Fruit fly (Drosophila melanogaster) whole organism, embryonic: ENCODE measurements around the gene CG11000.

ENCODE experiments used
- ATbp ChIP-seq: fragments of 200-800 bp; sonication (Bioruptor generic); optimal IDR thresholded peaks from 2 replicates; lab custom pipeline; 2017; ENCODE audit warnings: missing biosample characterization, mild to moderate bottlenecking, missing genetic modification characterization, missing genetic modification reagents
- Awh ChIP-seq: fragments of 200-800 bp; sonication (Bioruptor generic); IDR thresholded peaks from 2 replicates; pipeline ENCODE4, ENCODE4 v1.3.6; 2022; ENCODE audit warnings: missing biosample characterization, missing genetic modification characterization
- Bdp1 ChIP-seq: fragments of 200-800 bp; sonication (Bioruptor generic); optimal IDR thresholded peaks from 3 replicates; lab custom pipeline; 2016; ENCODE audit warnings: missing biosample characterization, missing genetic modification characterization
- Blimp-1 ChIP-seq: fragments of 200-800 bp; sonication (Bioruptor generic); optimal IDR thresholded peaks from 3 replicates; lab custom pipeline; 2018; ENCODE audit warnings: missing biosample characterization, missing genetic modification characterization, mild to moderate bottlenecking, moderate library complexity, missing genetic modification reagents
- Bteb2 ChIP-seq: fragments of 200-800 bp; sonication (Bioruptor generic); optimal IDR thresholded peaks from 2 replicates; lab custom pipeline; 2016; ENCODE audit warnings: missing biosample characterization, missing genetic modification characterization
- CG10209 ChIP-seq: fragments of 200-800 bp; sonication (Bioruptor generic); optimal IDR thresholded peaks from 3 replicates; lab custom pipeline; 2017; ENCODE audit warnings: missing biosample characterization, mild to moderate bottlenecking, missing genetic modification characterization, missing genetic modification reagents
- CG10654 ChIP-seq: fragments of 200-800 bp; sonication (Bioruptor generic); optimal IDR thresholded peaks from 2 replicates; lab custom pipeline; 2016; ENCODE audit warnings: missing biosample characterization, missing genetic modification characterization
- CG13775 ChIP-seq: fragments of 200-800 bp; sonication (Bioruptor generic); optimal IDR thresholded peaks from 3 replicates; lab custom pipeline; 2017; ENCODE audit warnings: missing biosample characterization, mild to moderate bottlenecking, missing genetic modification characterization
- CG16813 ChIP-seq: fragments of 200-800 bp; sonication (Bioruptor generic); IDR thresholded peaks from 3 replicates; pipeline ENCODE4 v1.3.6; 2022; ENCODE audit warnings: missing biosample characterization, missing genetic modification characterization; ENCODE audit not compliant: partially characterized antibody
- CG18764 ChIP-seq: fragments of 200-800 bp; sonication (Bioruptor generic); optimal IDR thresholded peaks from 3 replicates; lab custom pipeline; 2016; ENCODE audit warnings: missing biosample characterization, missing genetic modification characterization
- CG2120 ChIP-seq: fragments of 200-800 bp; sonication (Bioruptor generic); optimal IDR thresholded peaks from 3 replicates; lab custom pipeline; 2016; ENCODE audit warnings: missing biosample characterization, missing genetic modification characterization
- CG2712 ChIP-seq: fragments of 200-800 bp; optimal IDR thresholded peaks from 3 replicates; lab custom pipeline; 2019; ENCODE audit warnings: missing biosample characterization, mild to moderate bottlenecking, missing genetic modification characterization, moderate library complexity
- CG30020 ChIP-seq: fragments of 200-800 bp; optimal IDR thresholded peaks from 2 replicates; lab custom pipeline; 2019; ENCODE audit warnings: missing biosample characterization, mild to moderate bottlenecking, missing genetic modification characterization, moderate library complexity
- CG31224 ChIP-seq: fragments of 200-800 bp; sonication (Bioruptor generic); IDR thresholded peaks from 2 replicates; pipeline ENCODE4 v1.3.6; 2022; ENCODE audit warnings: missing biosample characterization, missing genetic modification characterization
- CG4360 ChIP-seq: fragments of 200-800 bp; sonication (Bioruptor generic); IDR thresholded peaks from 2 replicates; pipeline ENCODE4 v1.3.6; 2022; ENCODE audit warnings: missing biosample characterization, missing genetic modification characterization
- CG7372 ChIP-seq: fragments of 200-800 bp; sonication (Bioruptor generic); IDR thresholded peaks from 2 replicates; pipeline ENCODE4 v1.3.6; 2022; ENCODE audit warnings: missing biosample characterization, missing genetic modification characterization
- CG8290 ChIP-seq, 3 experiments: fragments of 200-800 bp; sonication (Bioruptor generic); optimal IDR thresholded peaks; 2 replicates each; lab custom pipeline; 2016 to 2019; ENCODE audit warnings: missing biosample characterization in 3 of 3, missing genetic modification characterization in 3 of 3, mild to moderate bottlenecking in 2 of 3, moderate library complexity in 1 of 3
- CHES-1-like ChIP-seq: fragments of 200-800 bp; sonication (Bioruptor generic); optimal IDR thresholded peaks from 2 replicates; lab custom pipeline; 2016; ENCODE audit warnings: missing biosample characterization, missing genetic modification characterization
- CoRest ChIP-seq: fragments of 200-800 bp; sonication (Bioruptor generic); optimal IDR thresholded peaks from 3 replicates; lab custom pipeline; 2018; ENCODE audit warnings: missing biosample characterization, mild to moderate bottlenecking, missing genetic modification characterization, moderate library complexity
- Ets97D ChIP-seq: fragments of 200-800 bp; sonication (Bioruptor generic); optimal IDR thresholded peaks from 3 replicates; lab custom pipeline; 2016; ENCODE audit warnings: missing biosample characterization, missing genetic modification characterization
- HLH54F ChIP-seq: fragments of 200-800 bp; sonication (Bioruptor generic); optimal IDR thresholded peaks from 3 replicates; lab custom pipeline; 2016; ENCODE audit warnings: missing biosample characterization, missing genetic modification characterization
- Hmr ChIP-seq: fragments of 200-800 bp; sonication (Bioruptor generic); optimal IDR thresholded peaks from 3 replicates; lab custom pipeline; 2017; ENCODE audit warnings: mild to moderate bottlenecking, missing biosample characterization, missing genetic modification reagents, missing genetic modification characterization
- Jarid2 ChIP-seq: fragments of 200-800 bp; sonication (Bioruptor generic); optimal IDR thresholded peaks from 3 replicates; lab custom pipeline; 2017; ENCODE audit warnings: mild to moderate bottlenecking, missing biosample characterization, missing genetic modification reagents, missing genetic modification characterization
- Max ChIP-seq: fragments of 200-800 bp; sonication (Bioruptor generic); optimal IDR thresholded peaks from 2 replicates; lab custom pipeline; 2016; ENCODE audit warnings: missing biosample characterization, mild to moderate bottlenecking, missing genetic modification characterization
- Ptx1 ChIP-seq: fragments of 200-800 bp; sonication (Bioruptor generic); IDR thresholded peaks from 2 replicates; pipeline ENCODE4 v1.3.6; 2022; ENCODE audit warnings: missing biosample characterization, missing genetic modification characterization
- Scr ChIP-seq: fragments of 200-800 bp; sonication (Bioruptor generic); IDR thresholded peaks from 2 replicates; pipeline ENCODE4 v1.3.6; 2022; ENCODE audit warnings: missing biosample characterization, missing genetic modification characterization; ENCODE audit not compliant: partially characterized antibody
- Six4 ChIP-seq: fragments of 200-800 bp; sonication (Bioruptor generic); optimal IDR thresholded peaks from 2 replicates; lab custom pipeline; 2016; ENCODE audit warnings: missing biosample characterization, missing genetic modification characterization
- Sox102F ChIP-seq: fragments of 200-800 bp; sonication (Bioruptor generic); optimal IDR thresholded peaks from 2 replicates; lab custom pipeline; 2018; ENCODE audit warnings: missing biosample characterization, mild to moderate bottlenecking, missing genetic modification characterization, moderate library complexity
- Sry-β ChIP-seq: fragments of 200-800 bp; sonication (Bioruptor generic); optimal IDR thresholded peaks from 2 replicates; lab custom pipeline; 2018; ENCODE audit warnings: missing biosample characterization, mild to moderate bottlenecking, missing genetic modification characterization, moderate library complexity
- Tbp ChIP-seq: fragments of >200 bp; optimal IDR thresholded peaks from 2 replicates; lab custom pipeline; 2018; ENCODE audit warnings: missing biosample characterization, missing genetic modification characterization
- Trl ChIP-seq, 3 experiments: fragments of >200 bp in 2 of 3; fragments of 200-800 bp in 1 of 3; sonication (Bioruptor generic) in 1 of 3; optimal IDR thresholded peaks; 2 replicates in 1 of 3; 3 replicates in 2 of 3; lab custom pipeline; 2016 to 2017; ENCODE audit warnings: missing biosample characterization in 1 of 3, missing genetic modification characterization in 1 of 3
- bab2 ChIP-seq: fragments of 200-800 bp; sonication (Bioruptor generic); optimal IDR thresholded peaks from 2 replicates; lab custom pipeline; 2016; ENCODE audit warnings: missing biosample characterization, missing genetic modification characterization
- bbx ChIP-seq: fragments of 200-800 bp; sonication (Bioruptor generic); IDR thresholded peaks from 2 replicates; pipeline ENCODE4 v1.3.6; 2022; ENCODE audit warnings: missing biosample characterization, missing genetic modification characterization; ENCODE audit not compliant: partially characterized antibody
- chif ChIP-seq, 2 experiments: fragments of 200-800 bp; sonication (Bioruptor generic); optimal IDR thresholded peaks; 3 replicates each; lab custom pipeline; 2016; ENCODE audit warnings: missing biosample characterization in 2 of 2, missing genetic modification characterization in 2 of 2
- chm ChIP-seq: fragments of 200-800 bp; sonication (Bioruptor generic); IDR thresholded peaks from 2 replicates; pipeline ENCODE4 v1.3.6; 2022; ENCODE audit warnings: missing biosample characterization, missing genetic modification characterization
- crp ChIP-seq, 2 experiments: fragments of 200-800 bp; sonication (Bioruptor generic); optimal IDR thresholded peaks; 2 replicates in 1 of 2; 3 replicates in 1 of 2; lab custom pipeline; 2017; ENCODE audit warnings: missing biosample characterization in 2 of 2, missing genetic modification characterization in 2 of 2, mild to moderate bottlenecking in 1 of 2, moderate library complexity in 1 of 2
- dysf ChIP-seq: fragments of 200-800 bp; sonication (Bioruptor generic); IDR thresholded peaks from 3 replicates; pipeline ENCODE4 v1.3.6; 2022; ENCODE audit warnings: missing biosample characterization, missing genetic modification characterization
- ems ChIP-seq: fragments of 200-800 bp; sonication (Bioruptor generic); optimal IDR thresholded peaks from 3 replicates; lab custom pipeline; 2016; ENCODE audit warnings: missing biosample characterization, missing genetic modification characterization
- gfzf ChIP-seq: fragments of 200-800 bp; sonication (Bioruptor generic); optimal IDR thresholded peaks from 2 replicates; lab custom pipeline; 2016; ENCODE audit warnings: missing biosample characterization, mild to moderate bottlenecking, missing genetic modification characterization, moderate library complexity
- hkb ChIP-seq, 2 experiments: fragments of 200-800 bp in 1 of 2; fragments of >200 bp in 1 of 2; sonication (Bioruptor generic) in 1 of 2; IDR thresholded peaks in 1 of 2; optimal IDR thresholded peaks in 1 of 2; 2 replicates each; pipeline versions ENCODE4 v1.3.6 to Lab custom; 2017 to 2022; ENCODE audit warnings: missing biosample characterization in 1 of 2, missing genetic modification characterization in 1 of 2
- lilli ChIP-seq: fragments of 200-800 bp; sonication (Bioruptor generic); optimal IDR thresholded peaks from 3 replicates; lab custom pipeline; 2016; ENCODE audit warnings: missing biosample characterization, missing genetic modification characterization
- mld ChIP-seq: fragments of 200-800 bp; sonication (Bioruptor generic); IDR thresholded peaks from 3 replicates; pipeline ENCODE4 v1.3.6; 2022; ENCODE audit warnings: missing biosample characterization, missing genetic modification characterization; ENCODE audit not compliant: partially characterized antibody
- odd ChIP-seq: fragments of 200-800 bp; sonication (Bioruptor generic); optimal IDR thresholded peaks from 2 replicates; lab custom pipeline; 2017; ENCODE audit warnings: missing biosample characterization, mild to moderate bottlenecking, missing genetic modification characterization
- peb ChIP-seq: fragments of 200-800 bp; sonication (Bioruptor generic); IDR thresholded peaks from 2 replicates; pipeline ENCODE4 v1.3.6; 2022; ENCODE audit warnings: missing biosample characterization, missing genetic modification characterization
- prd ChIP-seq, 3 experiments: fragments of >200 bp in 2 of 3; fragments of 200-800 bp in 1 of 3; sonication (Bioruptor generic) in 1 of 3; optimal IDR thresholded peaks in 2 of 3; IDR thresholded peaks in 1 of 3; 2 replicates in 2 of 3; 3 replicates in 1 of 3; pipeline versions ENCODE4 v1.3.6 to Lab custom; 2017 to 2022; ENCODE audit warnings: missing biosample characterization in 1 of 3, missing genetic modification characterization in 1 of 3
- row ChIP-seq: fragments of 200-800 bp; sonication (Bioruptor generic); IDR thresholded peaks from 3 replicates; pipeline ENCODE4 v1.3.6; 2022; ENCODE audit warnings: missing biosample characterization, missing genetic modification characterization
- slp2 ChIP-seq: fragments of 200-800 bp; sonication (Bioruptor generic); optimal IDR thresholded peaks from 2 replicates; lab custom pipeline; 2016; ENCODE audit warnings: missing biosample characterization, missing genetic modification characterization
- trem ChIP-seq: fragments of 200-800 bp; optimal IDR thresholded peaks from 3 replicates; lab custom pipeline; 2019; ENCODE audit warnings: missing biosample characterization, mild to moderate bottlenecking, missing genetic modification characterization, moderate library complexity

CG11000 gene

dm6 chr3R:5856215-5856614, 54.1 kb downstream of the CG11000 start, which contains the start of the genes disp and ECSIT (continued):
- TF ChIP-seq Sox102F (GFP tag; lab: Kevin White, UChicago) (no peak), Tbp (GFP tag; lab: Kevin White, UChicago) (peak; percentile 30), CoRest (tag; lab: Kevin White, UChicago) (peak; percentile 59), hkb (optimal IDR thresholded peaks at IDR 0.05; lab: Kevin White, UChicago) (peak; percentile 79), hkb (GFP tag; IDR thresholded peaks at IDR 0.05; lab: Robert Waterston, UW) (no peak), CG31224 (no peak), CG13775 (GFP tag; lab: Kevin White, UChicago) (peak; percentile 26), Max (peak; percentile 48), mld (GFP tag; lab: Robert Waterston, UW) (no peak), HLH54F (GFP tag; lab: Kevin White, UChicago) (peak; percentile 43), CG10209 (GFP tag; lab: Kevin White, UChicago) (peak; percentile 38), gfzf (GFP tag; lab: Kevin White, UChicago) (peak; percentile 9), Six4 (peak; percentile 14), bab2 (GFP tag; lab: Kevin White, UChicago) (peak; percentile 27), Blimp-1 (GFP tag; lab: Kevin White, UChicago) (no peak), crp (GFP tag; optimal IDR thresholded peaks at IDR 0.05; lab: Kevin White, UChicago) (peak; percentile 98), CG18764 (peak; percentile 11), CG30020 (no peak), Ets97D (GFP tag; lab: Kevin White, UChicago) (no peak), CG2120 (peak; percentile 59), Hmr (peak; percentile 36), Trl (optimal IDR thresholded peaks at IDR 0.05; lab: Kevin White, UChicago) (no peak), Trl (GFP tag; optimal IDR thresholded peaks at IDR 0.05; lab: Kevin White, UChicago) (peak; percentile 32), CHES-1-like (GFP tag; lab: Kevin White, UChicago) (peak; percentile 27), prd (optimal IDR thresholded peaks at IDR 0.05; lab: Kevin White, UChicago) (no peak), prd (GFP tag; IDR thresholded peaks at IDR 0.05; lab: Robert Waterston, UW) (0 out of 3 replicates have a peak, but pooled peaks have one; percentile 24), CG10654 (peak; percentile 20), chm (no peak), ATbp (GFP tag; lab: Kevin White, UChicago) (no peak), chif (GFP tag; optimal IDR thresholded peaks at IDR 0.05; lab: Kevin White, UChicago) (no peak), row (peak; percentile 91), Scr (peak; percentile 48; the same call in 1 of the 2 replicates), trem (tag; lab: Kevin White, UChicago) (peak; percentile 56), Awh (GFP tag; lab: Robert Waterston, UW) (no peak), peb (no peak), CG7372 (no peak), Jarid2 (GFP tag; lab: Kevin White, UChicago) (no peak), Bteb2 (GFP tag; lab: Kevin White, UChicago) (no peak), Bdp1 (GFP tag; lab: Kevin White, UChicago) (peak; percentile 19), odd (GFP tag; lab: Kevin White, UChicago) (no peak), CG4360 (GFP tag; lab: Robert Waterston, UW) (peak; percentile 67), Ptx1 (GFP tag; lab: Robert Waterston, UW) (peak; percentile 31; the same call in 1 of the 2 replicates), dysf (GFP tag; lab: Robert Waterston, UW) (0 out of 3 replicates have a peak, but pooled peaks have one; percentile 40), bbx (GFP tag; lab: Robert Waterston, UW) (no peak), CG8290 (GFP tag; optimal IDR thresholded peaks at IDR 0.05; lab: Kevin White, UChicago) (peak; percentile 73), CG8290 (tag; optimal IDR thresholded peaks at IDR 0.05; lab: Kevin White, UChicago) (no peak), ems (peak; percentile 45), CG2712 (tag; lab: Kevin White, UChicago) (peak; percentile 88), CG16813 (peak; percentile 16; the same call in 1 of the 3 replicates), Sry-β (peak; percentile 98), lilli (GFP tag; lab: Kevin White, UChicago) (peak; percentile 23), slp2 (GFP tag; lab: Kevin White, UChicago) (peak; percentile 14)
